Worm (Caenorhabditis elegans): ENCODE results near the gene tag-18.

Gene tag-18

DNA sequence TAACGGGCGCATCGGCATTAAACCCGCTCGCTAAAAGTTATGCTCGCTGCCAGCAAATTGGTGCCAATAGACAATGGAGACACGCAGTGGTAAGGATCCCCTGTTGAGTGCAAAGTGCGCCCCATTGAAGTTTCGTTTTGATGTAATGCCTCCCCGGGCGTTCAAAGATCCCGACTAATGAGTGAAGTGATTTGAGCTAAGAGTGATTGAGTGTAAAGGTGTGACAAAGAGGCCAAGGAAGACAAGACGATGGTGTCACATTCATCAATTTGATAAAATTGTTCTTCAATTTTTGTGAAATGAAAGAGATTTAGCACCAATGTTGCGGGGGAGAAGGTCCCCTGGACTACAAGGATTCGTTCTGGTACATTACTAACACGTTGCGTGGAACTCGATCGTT, 50.8 kb downstream of the tag-18 start:
- TF ChIP-seq C34F6.9 (tag; optimal IDR thresholded peaks at IDR 0.05): no peak
- no peak for TF ChIP-seq R02D3.7 (tag; optimal IDR thresholded peaks at IDR 0.05)
- no peak for TF ChIP-seq ceh-16 (tag; optimal IDR thresholded peaks at IDR 0.05)
- no peak for TF ChIP-seq elt-1 (tag; optimal IDR thresholded peaks at IDR 0.05)

All from whole organism, L2 larva.